Fruit fly (Drosophila melanogaster): ENCODE data around the gene Fkbp39.
A peak's percentile ranks its signal among the peaks of the same experiment; 100 is the strongest.

The Fkbp39 gene

DNA sequence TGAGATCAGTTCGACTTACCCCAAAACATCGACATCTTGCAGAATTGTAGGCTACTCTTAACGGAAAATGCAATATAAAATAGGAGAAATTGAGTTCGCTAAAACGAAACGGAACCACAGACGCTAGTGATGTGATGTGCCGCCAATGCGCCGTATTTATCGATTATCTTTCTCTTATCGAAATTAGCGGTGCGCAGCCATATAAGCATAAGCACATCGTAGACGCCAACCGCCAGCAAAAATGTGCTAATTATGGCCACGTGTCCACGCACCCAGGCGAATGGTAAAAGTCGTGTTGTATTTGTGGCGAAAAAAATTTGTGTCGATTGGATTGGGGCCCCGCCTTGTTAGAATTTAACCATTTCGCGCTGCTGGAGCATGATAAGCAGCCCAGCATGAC, at the start of gene Fkbp39, which contains the start of gene Cyfip:
Gene Fkbp39, minus strand, starts transcription at position 140 of the 400 bp plus-strand sequence.
Gene Cyfip, plus strand, starts transcription at position 273 of the 400 bp plus-strand sequence.
- TF ChIP-seq CG1620 (GFP tag; optimal IDR thresholded peaks at IDR 0.05) (peak; percentile 65), pad (GFP tag; optimal IDR thresholded peaks at IDR 0.05) (peak; percentile 66), toe (GFP tag; optimal IDR thresholded peaks at IDR 0.05) (no peak), tj (GFP tag; optimal IDR thresholded peaks at IDR 0.05) (no peak), CG14711 (tag; optimal IDR thresholded peaks at IDR 0.05) (peak; percentile 40), CG11617 (GFP tag; optimal IDR thresholded peaks at IDR 0.05) (peak; percentile 42), Mnt (GFP tag; optimal IDR thresholded peaks at IDR 0.05) (peak; percentile 99), Crg-1 (GFP tag; optimal IDR thresholded peaks at IDR 0.05) (peak; percentile 60), ovo (GFP tag; optimal IDR thresholded peaks at IDR 0.05) (no peak), CG7101 (tag; optimal IDR thresholded peaks at IDR 0.05) (peak; percentile 44), bab1 (GFP tag; optimal IDR thresholded peaks at IDR 0.05) (peak; percentile 79), cic (GFP tag; optimal IDR thresholded peaks at IDR 0.05) (peak; percentile 51)

DNA sequence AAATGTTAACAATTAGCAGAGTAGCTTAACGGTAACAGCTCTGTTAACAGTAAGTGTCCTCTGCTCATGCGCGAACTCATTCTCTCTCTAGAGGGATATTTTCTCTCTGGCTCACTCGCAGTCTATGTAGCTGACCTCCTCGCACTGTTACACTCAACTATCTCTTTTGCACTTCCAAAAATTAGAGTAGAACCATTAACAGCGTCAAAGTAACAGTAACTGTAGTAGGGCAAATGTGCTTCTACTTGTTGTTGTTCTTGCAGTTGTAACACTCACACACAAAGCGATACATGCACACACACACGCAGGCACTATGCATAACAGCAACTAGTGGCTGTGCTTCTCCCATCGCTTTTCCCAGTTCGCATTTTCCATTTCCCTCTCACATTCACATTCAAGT, 46.1 kb upstream of the Fkbp39 start:
- TF ChIP-seq Crg-1 (GFP tag; optimal IDR thresholded peaks at IDR 0.05) (no peak), tj (GFP tag; optimal IDR thresholded peaks at IDR 0.05) (no peak), CG1620 (GFP tag; optimal IDR thresholded peaks at IDR 0.05) (no peak)

DNA sequence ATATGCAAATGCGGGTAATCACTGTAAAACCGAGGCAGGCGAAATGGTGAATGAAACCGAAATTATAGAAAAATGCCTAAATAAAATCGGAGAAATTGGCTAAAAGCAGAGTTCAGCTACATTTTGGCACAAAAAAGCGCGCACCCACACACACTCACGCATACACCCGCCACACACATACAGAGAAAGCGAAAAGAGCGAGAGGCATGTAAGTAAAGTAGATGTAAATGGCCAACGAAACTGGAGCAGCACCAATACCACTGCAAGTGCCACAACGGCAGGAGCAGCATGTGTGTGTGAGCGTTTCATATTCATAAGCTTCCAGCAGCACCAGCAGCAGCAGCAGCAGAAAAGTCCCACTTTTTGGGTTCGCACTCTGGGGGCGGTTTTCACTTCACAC, 42.5 kb upstream of the Fkbp39 start:
- TF ChIP-seq kay (GFP tag; ENCODE audit: borderline replicate concordance) (no peak), toe (GFP tag; optimal IDR thresholded peaks at IDR 0.05) (no peak), tj (GFP tag; optimal IDR thresholded peaks at IDR 0.05) (no peak), ovo (GFP tag; optimal IDR thresholded peaks at IDR 0.05) (no peak), CG7101 (tag; optimal IDR thresholded peaks at IDR 0.05) (no peak), pad (GFP tag; optimal IDR thresholded peaks at IDR 0.05) (no peak)

DNA sequence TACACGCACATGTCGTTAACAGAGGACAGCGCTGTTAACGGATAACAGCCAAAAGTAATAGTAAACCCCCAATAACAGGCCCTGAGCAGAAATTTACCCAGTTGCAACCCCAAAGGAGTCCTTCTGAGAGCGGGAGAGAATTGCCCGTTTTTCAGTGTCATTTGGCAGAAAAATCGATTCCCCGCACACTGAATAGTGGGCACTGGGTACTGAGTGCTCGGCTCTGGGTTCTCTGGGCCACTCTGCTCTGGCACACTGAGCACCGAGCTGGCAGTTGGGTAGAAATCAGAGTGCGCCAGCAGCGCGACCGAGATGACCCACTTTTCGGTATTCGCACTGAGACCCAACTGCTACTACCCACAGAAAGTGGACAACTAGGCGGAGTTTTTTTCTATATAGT, 41.5 kb upstream of the Fkbp39 start, which contains the start of gene Rbp:
Gene Rbp, plus strand, starts transcription at position 239 of the 400 bp plus-strand sequence.
- no peak for TF ChIP-seq CG33017 (tag; optimal IDR thresholded peaks at IDR 0.05)
- no peak for TF ChIP-seq cic (GFP tag; optimal IDR thresholded peaks at IDR 0.05)
- TF ChIP-seq Hr96 (GFP tag; optimal IDR thresholded peaks at IDR 0.05), result no peak
- TF ChIP-seq CG5204 (GFP tag; optimal IDR thresholded peaks at IDR 0.05), result no peak
- no peak for TF ChIP-seq Mnt (GFP tag; optimal IDR thresholded peaks at IDR 0.05)
- no peak for TF ChIP-seq kay (GFP tag; ENCODE audit: borderline replicate concordance)
- no peak for TF ChIP-seq CG11617 (GFP tag; optimal IDR thresholded peaks at IDR 0.05)
- TF ChIP-seq bab1 (GFP tag; optimal IDR thresholded peaks at IDR 0.05), result no peak
- no peak for TF ChIP-seq CG1620 (GFP tag; optimal IDR thresholded peaks at IDR 0.05)
- TF ChIP-seq toe (GFP tag; optimal IDR thresholded peaks at IDR 0.05), result no peak
- TF ChIP-seq Crg-1 (GFP tag; optimal IDR thresholded peaks at IDR 0.05), result no peak
- no peak for TF ChIP-seq CG12768 (GFP tag; optimal IDR thresholded peaks at IDR 0.05)
- no peak for TF ChIP-seq pad (GFP tag; optimal IDR thresholded peaks at IDR 0.05)
- TF ChIP-seq CG14711 (tag; optimal IDR thresholded peaks at IDR 0.05), result no peak
- TF ChIP-seq CG7045 (GFP tag; optimal IDR thresholded peaks at IDR 0.05), result no peak
- no peak for TF ChIP-seq tj (GFP tag; optimal IDR thresholded peaks at IDR 0.05)
- TF ChIP-seq cnc (optimal IDR thresholded peaks at IDR 0.05), result no peak

DNA sequence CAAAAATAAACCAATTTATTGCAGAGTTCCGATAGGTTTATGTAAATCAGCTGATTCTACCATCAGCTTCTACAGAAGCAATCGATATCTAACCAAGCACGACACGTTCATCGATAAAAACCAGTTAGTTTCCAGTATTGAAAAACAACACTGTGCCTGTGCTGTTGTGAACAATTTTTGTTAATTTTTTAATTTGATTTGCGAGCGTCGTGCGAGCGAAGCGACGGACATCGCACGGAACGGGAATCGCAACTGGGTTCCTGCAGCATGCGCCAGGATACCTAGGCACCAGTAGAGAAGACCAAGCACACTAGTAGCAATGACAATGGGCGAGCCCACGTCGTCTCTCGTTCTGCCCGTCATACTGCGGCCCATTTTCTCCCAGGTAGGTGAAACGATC, 38.9 kb upstream of the Fkbp39 start, which contains the start of the genes Ccm3 and CG6136:
Gene Ccm3, plus strand, starts transcription at position 125 of the 400 bp plus-strand sequence.
Gene CG6136, minus strand, starts transcription at position 380 of the 400 bp plus-strand sequence.
- no peak for TF ChIP-seq CG5204 (GFP tag; optimal IDR thresholded peaks at IDR 0.05)
- peak; percentile 69 for TF ChIP-seq CG12768 (GFP tag; optimal IDR thresholded peaks at IDR 0.05)
- no peak for TF ChIP-seq cnc (optimal IDR thresholded peaks at IDR 0.05)
- TF ChIP-seq CG14711 (tag; optimal IDR thresholded peaks at IDR 0.05), result peak; percentile 38
- peak; percentile 70 for TF ChIP-seq pad (GFP tag; optimal IDR thresholded peaks at IDR 0.05)
- TF ChIP-seq CG7045 (GFP tag; optimal IDR thresholded peaks at IDR 0.05), result peak; percentile 42
- peak; percentile 49 for TF ChIP-seq ovo (GFP tag; optimal IDR thresholded peaks at IDR 0.05)
- TF ChIP-seq CG1620 (GFP tag; optimal IDR thresholded peaks at IDR 0.05), result peak; percentile 38
- peak; percentile 72 for TF ChIP-seq Hr96 (GFP tag; optimal IDR thresholded peaks at IDR 0.05)
- peak; percentile 66 for TF ChIP-seq bab1 (GFP tag; optimal IDR thresholded peaks at IDR 0.05)
- TF ChIP-seq CG11617 (GFP tag; optimal IDR thresholded peaks at IDR 0.05), result peak; percentile 31
- TF ChIP-seq kay (GFP tag; ENCODE audit: borderline replicate concordance), result no peak
- no peak for TF ChIP-seq tj (GFP tag; optimal IDR thresholded peaks at IDR 0.05)
- peak; percentile 45 for TF ChIP-seq cic (GFP tag; optimal IDR thresholded peaks at IDR 0.05)
- peak; percentile 32 for TF ChIP-seq toe (GFP tag; optimal IDR thresholded peaks at IDR 0.05)
- TF ChIP-seq CG33017 (tag; optimal IDR thresholded peaks at IDR 0.05), result peak; percentile 53
- TF ChIP-seq Crg-1 (GFP tag; optimal IDR thresholded peaks at IDR 0.05), result peak; percentile 85
- TF ChIP-seq Clk (GFP tag; optimal IDR thresholded peaks at IDR 0.05), result peak; percentile 37
- TF ChIP-seq Mnt (GFP tag; optimal IDR thresholded peaks at IDR 0.05), result peak; percentile 73
- peak; percentile 78 for TF ChIP-seq CG7101 (tag; optimal IDR thresholded peaks at IDR 0.05)

DNA sequence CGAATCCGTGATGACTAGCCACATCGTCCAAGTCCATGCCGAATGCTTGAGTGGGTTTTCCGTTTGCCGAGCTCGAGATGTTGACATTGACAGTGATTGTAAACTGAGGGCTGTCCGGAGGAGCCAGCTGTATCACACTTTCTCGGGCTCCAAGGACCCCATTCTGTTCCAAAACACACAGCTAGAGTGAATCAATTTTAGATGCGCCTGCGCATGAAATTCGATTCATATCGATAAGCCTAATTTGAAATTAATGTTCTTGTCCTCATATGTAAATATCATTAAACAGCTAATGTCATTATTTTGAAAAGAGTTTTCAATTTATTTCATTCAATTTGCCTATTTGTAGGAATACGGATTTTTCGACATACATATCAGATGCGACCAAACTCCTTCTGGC, 36.8 kb upstream of the Fkbp39 start, which contains the start of gene CG14868:
Gene CG14868, minus strand, starts transcription at position 204 of the 400 bp plus-strand sequence.
- TF ChIP-seq CG7101 (tag; optimal IDR thresholded peaks at IDR 0.05) (no peak), bab1 (GFP tag; optimal IDR thresholded peaks at IDR 0.05) (no peak)

DNA sequence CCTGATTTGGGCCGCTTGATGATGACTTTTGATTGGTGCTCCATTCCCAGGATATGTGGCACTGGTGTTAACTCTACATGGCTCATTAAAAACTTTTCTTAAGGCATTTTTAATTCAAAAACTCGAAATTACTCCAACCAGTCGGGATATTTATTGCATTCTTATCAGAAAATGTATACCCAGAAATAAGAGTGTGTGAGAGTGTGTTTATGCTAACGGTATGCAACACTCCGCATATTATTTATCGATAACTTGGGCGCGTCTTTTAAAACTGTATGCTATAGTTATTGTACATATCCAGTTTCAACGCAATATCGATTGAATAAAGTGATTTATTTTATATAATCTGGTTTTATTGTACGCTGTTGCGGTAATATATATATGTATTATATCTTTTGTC, 34.5 kb upstream of the Fkbp39 start, which contains the start of gene CG34404:
Gene CG34404, minus strand, starts transcription at position 189 of the 400 bp plus-strand sequence.
- TF ChIP-seq CG1620 (GFP tag; optimal IDR thresholded peaks at IDR 0.05) (peak; percentile 24), tj (GFP tag; optimal IDR thresholded peaks at IDR 0.05) (no peak), Crg-1 (GFP tag; optimal IDR thresholded peaks at IDR 0.05) (peak; percentile 19), cnc (optimal IDR thresholded peaks at IDR 0.05) (no peak), Mnt (GFP tag; optimal IDR thresholded peaks at IDR 0.05) (peak; percentile 10), CG7101 (tag; optimal IDR thresholded peaks at IDR 0.05) (peak; percentile 34)

Measured in whole organism, adult.